Worm (Caenorhabditis elegans): ENCODE data around the gene spig-10.

The spig-10 gene

ce11 chrV:7012617-7013016 is 6.6 kb downstream of the spig-10 start, which contains the start of gene srw-127:
Gene srw-127, plus strand, starts transcription at chrV:7012917.
- TF ChIP-seq tbx-8 (GFP tag; optimal IDR thresholded peaks at IDR 0.05), result no peak
- no peak for TF ChIP-seq ces-1 (GFP tag; optimal IDR thresholded peaks at IDR 0.05)
- TF ChIP-seq nhr-12 (tag; optimal IDR thresholded peaks at IDR 0.05), result no peak
- TF ChIP-seq bed-3 (GFP tag; optimal IDR thresholded peaks at IDR 0.05), result no peak
- TF ChIP-seq unc-39 (tag; optimal IDR thresholded peaks at IDR 0.05), result no peak
- TF ChIP-seq nhr-237 (tag; optimal IDR thresholded peaks at IDR 0.05), result no peak
- no peak for TF ChIP-seq mls-2 (tag; optimal IDR thresholded peaks at IDR 0.05)
- TF ChIP-seq drap-1 (GFP tag; optimal IDR thresholded peaks at IDR 0.05), result no peak
- TF ChIP-seq unc-120 (tag; optimal IDR thresholded peaks at IDR 0.05; ENCODE audit: poor library complexity, severe bottlenecking), result no peak
- no peak for TF ChIP-seq sptf-1 (tag; optimal IDR thresholded peaks at IDR 0.05)
- TF ChIP-seq blmp-1 (tag; optimal IDR thresholded peaks at IDR 0.05), result no peak
- TF ChIP-seq zip-8 (tag; optimal IDR thresholded peaks at IDR 0.05), result no peak

ce11 chrV:7015872-7016271 is 9.8 kb downstream of the spig-10 start, which contains the start of gene C33G8.13:
Gene C33G8.13, minus strand, starts transcription at chrV:7015972.
- TF ChIP-seq lin-13 (tag; optimal IDR thresholded peaks at IDR 0.05) (no peak), cnd-1 (tag; optimal IDR thresholded peaks at IDR 0.05) (no peak), elt-1 (tag; optimal IDR thresholded peaks at IDR 0.05; ENCODE audit: borderline replicate concordance, insufficient read depth) (no peak)

ce11 chrV:7017059-7017458 is 11.0 kb downstream of the spig-10 start, which contains the start of gene srsx-32:
Gene srsx-32, plus strand, starts transcription at chrV:7017359.
- TF ChIP-seq ces-1 (GFP tag; optimal IDR thresholded peaks at IDR 0.05) (no peak), ztf-11 (tag; optimal IDR thresholded peaks at IDR 0.05) (no peak), snpc-4 (tag; optimal IDR thresholded peaks at IDR 0.05) (no peak), ceh-39 (tag; optimal IDR thresholded peaks at IDR 0.05) (no peak), lin-32 (GFP tag; optimal IDR thresholded peaks at IDR 0.05) (no peak), M03D4.4 (tag; optimal IDR thresholded peaks at IDR 0.05) (no peak), sptf-1 (tag; optimal IDR thresholded peaks at IDR 0.05) (no peak)

DNA sequence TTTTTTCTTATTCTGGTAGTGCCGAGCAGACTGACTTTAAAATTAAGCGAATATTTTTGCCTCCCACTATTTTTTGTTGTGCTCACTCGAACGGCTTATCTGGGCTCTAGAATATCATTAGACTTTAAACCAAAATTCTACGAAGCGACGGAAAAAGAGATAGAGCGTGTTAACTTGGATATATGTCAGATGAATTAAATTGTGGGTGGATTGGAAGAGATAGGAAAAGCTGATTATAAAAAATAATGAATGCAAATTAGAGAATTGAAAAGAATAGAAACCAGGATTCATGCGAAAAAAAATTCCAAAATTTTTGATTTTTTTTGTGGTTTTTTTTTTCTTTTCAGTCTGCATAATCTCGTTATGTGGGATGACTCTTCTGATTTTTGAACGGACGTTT is 15.7 kb downstream of the spig-10 start, which contains the start of gene F20A1.4:
TSS of gene F20A1.4 (minus strand) at position 101 of the 400 bp plus-strand sequence.
- TF ChIP-seq ztf-11 (tag; optimal IDR thresholded peaks at IDR 0.05) (no peak), ham-2 (GFP tag; optimal IDR thresholded peaks at IDR 0.05) (no peak), lin-32 (GFP tag; optimal IDR thresholded peaks at IDR 0.05) (no peak), snpc-4 (tag; optimal IDR thresholded peaks at IDR 0.05) (no peak), nhr-12 (tag; optimal IDR thresholded peaks at IDR 0.05) (no peak), nhr-2 (tag; optimal IDR thresholded peaks at IDR 0.05) (no peak), bed-3 (GFP tag; optimal IDR thresholded peaks at IDR 0.05) (no peak), flh-1 (GFP tag; optimal IDR thresholded peaks at IDR 0.05) (no peak), mab-5 (tag; optimal IDR thresholded peaks at IDR 0.05) (no peak), mls-2 (tag; optimal IDR thresholded peaks at IDR 0.05) (no peak), unc-62 (GFP tag; optimal IDR thresholded peaks at IDR 0.05) (no peak), tbx-8 (GFP tag; optimal IDR thresholded peaks at IDR 0.05) (no peak), sem-2 (GFP tag; optimal IDR thresholded peaks at IDR 0.05) (no peak), nhr-237 (tag; optimal IDR thresholded peaks at IDR 0.05) (no peak), unc-39 (tag; optimal IDR thresholded peaks at IDR 0.05) (no peak)

DNA sequence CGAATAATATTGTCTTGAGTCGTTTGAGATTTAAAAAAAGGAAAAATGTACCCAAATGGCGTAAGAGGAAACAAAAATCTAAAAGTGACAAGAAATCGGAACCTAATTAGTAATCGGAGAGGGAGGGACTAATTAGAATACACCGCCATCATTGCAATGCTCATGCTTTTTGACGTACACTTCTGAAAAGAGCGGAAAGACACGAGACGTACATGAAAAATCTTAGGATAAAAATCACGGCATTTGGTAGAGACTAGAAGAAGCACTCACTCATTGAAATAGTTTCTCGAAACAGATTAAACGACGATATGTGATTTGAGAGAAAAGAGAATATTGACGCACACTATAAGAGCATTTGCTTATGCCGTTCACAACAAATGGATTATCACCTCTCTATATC is 16.9 kb downstream of the spig-10 start:
- TF ChIP-seq unc-62 (GFP tag; optimal IDR thresholded peaks at IDR 0.05) (no peak), nhr-76 (tag; optimal IDR thresholded peaks at IDR 0.05) (no peak), nhr-28 (tag; optimal IDR thresholded peaks at IDR 0.05) (no peak), ztf-11 (tag; optimal IDR thresholded peaks at IDR 0.05) (no peak), M03D4.4 (tag; optimal IDR thresholded peaks at IDR 0.05) (no peak), lin-32 (GFP tag; optimal IDR thresholded peaks at IDR 0.05) (no peak), flh-1 (GFP tag; optimal IDR thresholded peaks at IDR 0.05) (no peak), drap-1 (GFP tag; optimal IDR thresholded peaks at IDR 0.05) (no peak), bed-3 (GFP tag; optimal IDR thresholded peaks at IDR 0.05) (no peak), ceh-43 (GFP tag; optimal IDR thresholded peaks at IDR 0.05) (no peak)

DNA sequence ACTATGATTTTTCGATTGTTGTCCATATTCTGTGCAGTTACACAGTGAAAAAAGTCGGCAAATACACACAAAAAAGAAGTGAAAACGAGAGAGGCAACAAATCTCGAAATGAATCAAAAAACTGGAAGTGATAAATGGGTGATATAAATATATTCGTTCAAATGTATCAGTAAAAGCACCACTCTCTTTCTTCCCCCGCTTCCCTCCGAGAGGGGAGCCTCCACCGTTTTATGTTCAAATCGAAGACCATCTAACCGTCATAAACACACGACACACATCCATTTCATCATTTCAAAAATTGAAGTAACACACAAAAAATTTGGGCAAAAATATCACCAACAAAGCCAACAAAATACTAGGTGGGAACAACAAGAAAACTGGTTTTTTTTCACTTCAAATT is 21.0 kb downstream of the spig-10 start, which contains the start of gene F20A1.6:
TSS of gene F20A1.6 (minus strand) at position 101 of the 400 bp plus-strand sequence.
- TF ChIP-seq nhr-2 (tag; optimal IDR thresholded peaks at IDR 0.05) (no peak), sem-2 (GFP tag; optimal IDR thresholded peaks at IDR 0.05) (no peak), drap-1 (GFP tag; optimal IDR thresholded peaks at IDR 0.05) (no peak), blmp-1 (tag; optimal IDR thresholded peaks at IDR 0.05) (no peak), cnd-1 (tag; optimal IDR thresholded peaks at IDR 0.05) (no peak), snpc-4 (tag; optimal IDR thresholded peaks at IDR 0.05) (no peak), bed-3 (GFP tag; optimal IDR thresholded peaks at IDR 0.05) (no peak), zip-8 (tag; optimal IDR thresholded peaks at IDR 0.05) (no peak), hlh-1 (tag; optimal IDR thresholded peaks at IDR 0.05) (no peak), tbx-8 (GFP tag; optimal IDR thresholded peaks at IDR 0.05) (no peak), flh-1 (GFP tag; optimal IDR thresholded peaks at IDR 0.05) (no peak)

Measured in whole organism, mixed stage, embryonic.